Worm (Caenorhabditis elegans) whole organism, L4/young adult: Measurements from ENCODE around the gene clec-197.

Source experiments
- W03F9.2 ChIP-seq: fragments of 150-350 bp; optimal IDR thresholded peaks from 2 replicates; lab custom pipeline; 2014; ENCODE audit warnings: missing biosample characterization, missing genetic modification characterization
- dao-5 ChIP-seq: sonication (generic microtip); optimal IDR thresholded peaks from 2 replicates; lab custom pipeline; 2016; ENCODE audit warnings: missing genotype, missing genetic modification characterization, moderate library complexity, missing compliant biosample characterization
- him-1 ChIP-seq: sonication (generic microtip); optimal IDR thresholded peaks from 2 replicates; lab custom pipeline; 2016; ENCODE audit warnings: missing genotype, missing genetic modification reagents, missing genetic modification characterization, missing compliant biosample characterization

The clec-197 gene

ce11 chrIV:17342667-17343066, 3.8 kb downstream of the clec-197 start, which contains the start of gene C49C3.21:
Gene C49C3.21, plus strand, starts transcription at chrIV:17342967.
- no peak for TF ChIP-seq W03F9.2 (tag; lab: Kevin White, UChicago)
- TF ChIP-seq dao-5 (tag; lab: Kevin White, UChicago) = no peak
- TF ChIP-seq him-1 (tag; lab: Kevin White, UChicago) = no peak

- TF ChIP-seq W03F9.2 (tag; lab: Kevin White, UChicago) = no peak
- no peak for TF ChIP-seq him-1 (tag; lab: Kevin White, UChicago)
- TF ChIP-seq dao-5 (tag; lab: Kevin White, UChicago) = no peak
Observed at ce11 chrIV:17342179-17342578, 4.3 kb downstream of the clec-197 start, which contains the start of gene C49C3.9. Gene C49C3.9, minus strand, starts transcription at chrIV:17342314.

ce11 chrIV:17341033-17341432, 5.5 kb downstream of the clec-197 start:
- TF ChIP-seq dao-5 (tag; lab: Kevin White, UChicago) (no peak), him-1 (tag; lab: Kevin White, UChicago) (no peak), W03F9.2 (tag; lab: Kevin White, UChicago) (no peak)

- no peak for TF ChIP-seq him-1 (tag; lab: Kevin White, UChicago)
- no peak for TF ChIP-seq W03F9.2 (tag; lab: Kevin White, UChicago)
- no peak for TF ChIP-seq dao-5 (tag; lab: Kevin White, UChicago)
Observed at ce11 chrIV:17338920-17339510, 7.5 kb downstream of the clec-197 start, which contains the start of gene C49C3.10. Gene C49C3.10, minus strand, starts transcription at chrIV:17338970.

- TF ChIP-seq him-1 (tag; lab: Kevin White, UChicago) = no peak
- no peak for TF ChIP-seq W03F9.2 (tag; lab: Kevin White, UChicago)
- no peak for TF ChIP-seq dao-5 (tag; lab: Kevin White, UChicago)
Observed at ce11 chrIV:17335031-17335430, 11.5 kb downstream of the clec-197 start, which contains the start of gene C49C3.8. Gene C49C3.8, plus strand, starts transcription at chrIV:17335203.

ce11 chrIV:17333542-17334281, 12.8 kb downstream of the clec-197 start, which contains the start of gene C49C3.15:
Gene C49C3.15, plus strand, starts transcription at chrIV:17334231.
- no peak for TF ChIP-seq W03F9.2 (tag; lab: Kevin White, UChicago)
- no peak for TF ChIP-seq dao-5 (tag; lab: Kevin White, UChicago)
- TF ChIP-seq him-1 (tag; lab: Kevin White, UChicago) = no peak

- TF ChIP-seq W03F9.2 (tag; lab: Kevin White, UChicago) = no peak
- TF ChIP-seq dao-5 (tag; lab: Kevin White, UChicago) = no peak
- no peak for TF ChIP-seq him-1 (tag; lab: Kevin White, UChicago)
Observed at ce11 chrIV:17332261-17332660, 14.2 kb downstream of the clec-197 start, which contains the start of gene C49C3.7. Gene C49C3.7, plus strand, starts transcription at chrIV:17332561.

ce11 chrIV:17331100-17331577, 15.4 kb downstream of the clec-197 start, which contains the start of gene C49C3.6:
Gene C49C3.6, plus strand, starts transcription at chrIV:17331527.
- TF ChIP-seq W03F9.2 (tag; lab: Kevin White, UChicago) = no peak
- no peak for TF ChIP-seq dao-5 (tag; lab: Kevin White, UChicago)
- no peak for TF ChIP-seq him-1 (tag; lab: Kevin White, UChicago)

- no peak for TF ChIP-seq him-1 (tag; lab: Kevin White, UChicago)
- TF ChIP-seq W03F9.2 (tag; lab: Kevin White, UChicago) = no peak
- TF ChIP-seq dao-5 (tag; lab: Kevin White, UChicago) = no peak
Observed at ce11 chrIV:17328834-17329233, 17.7 kb downstream of the clec-197 start, which contains the start of gene ceh-88. Gene ceh-88, plus strand, starts transcription at chrIV:17329188.

ce11 chrIV:17320445-17320844, 26.1 kb downstream of the clec-197 start, which contains the start of gene C49C3.4:
Gene C49C3.4, plus strand, starts transcription at chrIV:17320795.
- no peak for TF ChIP-seq dao-5 (tag; lab: Kevin White, UChicago)
- no peak for TF ChIP-seq W03F9.2 (tag; lab: Kevin White, UChicago)
- no peak for TF ChIP-seq him-1 (tag; lab: Kevin White, UChicago)

ce11 chrIV:17316398-17316797, 30.1 kb downstream of the clec-197 start, which contains the start of gene C49C3.20:
Gene C49C3.20, minus strand, starts transcription at chrIV:17316498.
- TF ChIP-seq W03F9.2 (tag; lab: Kevin White, UChicago) (no peak), dao-5 (tag; lab: Kevin White, UChicago) (no peak), him-1 (tag; lab: Kevin White, UChicago) (no peak)

- TF ChIP-seq dao-5 (tag; lab: Kevin White, UChicago) = no peak
- TF ChIP-seq him-1 (tag; lab: Kevin White, UChicago) = no peak
- no peak for TF ChIP-seq W03F9.2 (tag; lab: Kevin White, UChicago)
Observed at ce11 chrIV:17311842-17312241, 34.7 kb downstream of the clec-197 start, which contains the start of gene snf-9. Gene snf-9, plus strand, starts transcription at chrIV:17312142.

- TF ChIP-seq W03F9.2 (tag; lab: Kevin White, UChicago) (no peak), him-1 (tag; lab: Kevin White, UChicago) (no peak), dao-5 (tag; lab: Kevin White, UChicago) (no peak)
Observed at ce11 chrIV:17308211-17308610, 38.3 kb downstream of the clec-197 start, which contains the start of gene T28F3.9. Gene T28F3.9, plus strand, starts transcription at chrIV:17308511.
